Worm (Caenorhabditis elegans) whole organism, late embryonic: ENCODE results near the gene fbxa-215.

ENCODE experiments used
- elt-2 ChIP-seq: sonication (generic microtip); optimal IDR thresholded peaks from 2 replicates; lab custom pipeline; 2016; ENCODE audit warnings: missing genetic modification reagents, missing genetic modification characterization, missing compliant biosample characterization
- hlh-13 ChIP-seq: fragments of 200-800 bp; sonication (Bioruptor generic); optimal IDR thresholded peaks from 2 replicates; lab custom pipeline; 2018; ENCODE audit warnings: mild to moderate bottlenecking, missing genetic modification characterization, missing compliant biosample characterization
- hlh-15 ChIP-seq: sonication (generic microtip); optimal IDR thresholded peaks from 2 replicates; lab custom pipeline; 2016; ENCODE audit warnings: missing genetic modification characterization, missing compliant biosample characterization
- pqm-1 ChIP-seq: sonication (generic microtip); optimal IDR thresholded peaks from 2 replicates; lab custom pipeline; 2016; ENCODE audit warnings: missing genetic modification characterization, missing compliant biosample characterization
- ttx-3 ChIP-seq: sonication (generic microtip); optimal IDR thresholded peaks from 2 replicates; lab custom pipeline; 2016; ENCODE audit warnings: missing genetic modification reagents, missing genetic modification characterization, missing compliant biosample characterization

- TF ChIP-seq ttx-3 (no peak), hlh-15 (tag; lab: Kevin White, UChicago) (no peak), pqm-1 (tag; lab: Kevin White, UChicago) (no peak), elt-2 (no peak), hlh-13 (GFP tag; lab: Kevin White, UChicago) (no peak)
Observed at ce11 chrIV:13636975-13637374, 29.7 kb downstream of the fbxa-215 start, which contains the start of gene C08F11.7.
